Worm (Caenorhabditis elegans): ENCODE data around the gene sri-43.

- TF ChIP-seq nhr-12 (tag; optimal IDR thresholded peaks at IDR 0.05) (no peak), lsy-2 (tag; optimal IDR thresholded peaks at IDR 0.05) (no peak), pqm-1 (tag; optimal IDR thresholded peaks at IDR 0.05) (no peak), jun-1 (tag; optimal IDR thresholded peaks at IDR 0.05) (no peak), nhr-20 (tag; optimal IDR thresholded peaks at IDR 0.05) (no peak), ceh-90 (tag; optimal IDR thresholded peaks at IDR 0.05) (no peak), egl-27 (tag; optimal IDR thresholded peaks at IDR 0.05) (no peak), elt-2 (tag; optimal IDR thresholded peaks at IDR 0.05) (no peak), lin-39 (tag; optimal IDR thresholded peaks at IDR 0.05) (no peak), lin-14 (GFP tag; optimal IDR thresholded peaks at IDR 0.05) (no peak), efl-1 (optimal IDR thresholded peaks at IDR 0.05) (no peak), efl-1 (GFP tag; optimal IDR thresholded peaks at IDR 0.05 in 1 of 2) (no peak)
Observed at ce11 chrII:3109533-3109932, 34.9 kb downstream of the sri-43 start.

All from whole organism, L1 larva.